Worm (Caenorhabditis elegans) whole organism, young adult: ENCODE results near the gene ttr-37.

Source experiments
- B0261.1 ChIP-seq: sonication (generic microtip); optimal IDR thresholded peaks from 2 replicates; lab custom pipeline; 2016; ENCODE audit warnings: mild to moderate bottlenecking, missing genetic modification characterization, moderate library complexity, missing compliant biosample characterization
- F37B4.10 ChIP-seq: fragments of 200-800 bp; sonication (Bioruptor generic); IDR thresholded peaks from 2 replicates; pipeline ENCODE4 v1.3.6; 2022; ENCODE audit warnings: missing genetic modification characterization, missing compliant biosample characterization
- F52B5.7 ChIP-seq: sonication (generic microtip); optimal IDR thresholded peaks from 2 replicates; lab custom pipeline; 2016; ENCODE audit warnings: mild to moderate bottlenecking, missing genetic modification characterization, missing compliant biosample characterization
- K11D2.4 ChIP-seq: fragments of 200-800 bp; sonication (Bioruptor generic); IDR thresholded peaks from 2 replicates; pipeline ENCODE4 v1.3.6; 2022; ENCODE audit warnings: missing genetic modification reagents, missing genetic modification characterization, missing compliant biosample characterization
- T07F8.4 ChIP-seq: sonication (generic microtip); optimal IDR thresholded peaks from 2 replicates; lab custom pipeline; 2016; ENCODE audit warnings: mild to moderate bottlenecking, missing genetic modification characterization, moderate library complexity, missing compliant biosample characterization
- die-1 ChIP-seq: sonication (generic microtip); optimal IDR thresholded peaks from 2 replicates; lab custom pipeline; 2016; ENCODE audit warnings: missing genotype, mild to moderate bottlenecking, missing genetic modification characterization, missing compliant biosample characterization
- ets-4 ChIP-seq: fragments of 200-800 bp; sonication (Bioruptor generic); optimal IDR thresholded peaks from 2 replicates; lab custom pipeline; 2018; ENCODE audit warnings: mild to moderate bottlenecking, missing genetic modification characterization, missing compliant biosample characterization
- lin-35 ChIP-seq, 3 experiments: fragments of 150-350 bp in 2 of 3; sonication (generic microtip) in 1 of 3; optimal IDR thresholded peaks; 2 replicates each; lab custom pipeline; 2014 to 2018; ENCODE audit warnings: missing biosample characterization in 3 of 3, missing genetic modification characterization in 3 of 3, missing genetic modification reagents in 3 of 3
- nhr-90 ChIP-seq: sonication (generic microtip); optimal IDR thresholded peaks from 2 replicates; lab custom pipeline; 2016; ENCODE audit warnings: missing genotype, mild to moderate bottlenecking, missing genetic modification characterization, missing compliant biosample characterization
- unc-62 ChIP-seq: fragments of 150-350 bp; optimal IDR thresholded peaks from 2 replicates; lab custom pipeline; 2014; ENCODE audit warnings: missing biosample characterization, missing genetic modification reagents, missing genetic modification characterization
- zfh-2 ChIP-seq: fragments of 200-800 bp; sonication (Bioruptor generic); conservative IDR thresholded peaks from 2 replicates; pipeline ENCODE4 v1.3.6; 2022; ENCODE audit warnings: missing genetic modification reagents, missing genetic modification characterization, missing compliant biosample characterization
- ztf-3 ChIP-seq: fragments of 200-800 bp; sonication (Bioruptor generic); optimal IDR thresholded peaks from 2 replicates; lab custom pipeline; 2018; ENCODE audit warnings: mild to moderate bottlenecking, missing genetic modification characterization, missing compliant biosample characterization

- TF ChIP-seq F52B5.7 (tag; lab: Kevin White, UChicago) (no peak), die-1 (tag; lab: Kevin White, UChicago) (no peak), B0261.1 (no peak), unc-62 (no peak), T07F8.4 (tag; lab: Kevin White, UChicago) (no peak), nhr-90 (tag; lab: Kevin White, UChicago) (no peak), zfh-2 (GFP tag; lab: Robert Waterston, UW) (no peak), ztf-3 (GFP tag; lab: Kevin White, UChicago) (no peak), ets-4 (GFP tag; lab: Kevin White, UChicago) (no peak), F37B4.10 (GFP tag; lab: Robert Waterston, UW) (no peak), K11D2.4 (GFP tag; lab: Robert Waterston, UW) (no peak), lin-35 (GFP tag; optimal IDR thresholded peaks at IDR 0.05; lab: Kevin White, UChicago) (no peak)
Measured at ce11 chrX:1367416-1367815, 30.4 kb upstream of the ttr-37 start, which contains the start of gene dgn-2.
